Worm (Caenorhabditis elegans): ENCODE data around the gene Y25C1A.7.
"Not testable (repeated sequence)": the region's sequence is repeated elsewhere in the genome, so short reads cannot be mapped to it uniquely, and the experiment has no call there.

Y25C1A.7 gene

ce11 chrII:3054622-3055021 lies 16.2 kb downstream of the Y25C1A.7 start:
- TF ChIP-seq unc-62 (GFP tag; optimal IDR thresholded peaks at IDR 0.05) = no peak

DNA sequence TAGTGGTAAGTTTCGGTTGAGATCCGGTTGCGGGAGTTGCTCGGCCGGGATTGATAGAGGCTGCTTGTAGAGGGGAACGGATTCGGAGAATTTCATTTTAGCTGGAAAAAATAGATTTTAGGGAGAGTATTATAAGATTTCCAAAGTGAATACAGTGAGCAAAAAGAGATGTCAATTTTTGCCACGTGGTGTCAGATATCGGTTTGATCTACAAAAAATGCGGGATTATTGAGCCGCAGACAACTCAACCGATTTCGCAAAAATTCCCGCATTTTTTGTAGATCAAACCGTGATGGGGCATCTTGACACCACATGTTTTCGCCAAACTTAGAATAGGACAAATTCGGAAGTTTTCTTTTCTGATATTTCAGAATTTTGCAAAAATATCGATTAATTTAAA lies 16.6 kb downstream of the Y25C1A.7 start, which contains the start of gene lido-13:
Gene lido-13 (minus strand): TSS at position 101 of the 400 bp plus-strand sequence.
- TF ChIP-seq unc-62 (GFP tag; optimal IDR thresholded peaks at IDR 0.05) = no peak

- TF ChIP-seq unc-62 (GFP tag; optimal IDR thresholded peaks at IDR 0.05) = no peak
These were observed 17.2 kb downstream of the Y25C1A.7 start for ce11 chrII:3053689-3054088.

- no peak for TF ChIP-seq unc-62 (GFP tag; optimal IDR thresholded peaks at IDR 0.05)
These were observed 18.0 kb downstream of the Y25C1A.7 start for ce11 chrII:3052843-3053242.

ce11 chrII:3051332-3051731 lies 19.5 kb downstream of the Y25C1A.7 start:
- TF ChIP-seq unc-62 (GFP tag; optimal IDR thresholded peaks at IDR 0.05) = no peak

DNA sequence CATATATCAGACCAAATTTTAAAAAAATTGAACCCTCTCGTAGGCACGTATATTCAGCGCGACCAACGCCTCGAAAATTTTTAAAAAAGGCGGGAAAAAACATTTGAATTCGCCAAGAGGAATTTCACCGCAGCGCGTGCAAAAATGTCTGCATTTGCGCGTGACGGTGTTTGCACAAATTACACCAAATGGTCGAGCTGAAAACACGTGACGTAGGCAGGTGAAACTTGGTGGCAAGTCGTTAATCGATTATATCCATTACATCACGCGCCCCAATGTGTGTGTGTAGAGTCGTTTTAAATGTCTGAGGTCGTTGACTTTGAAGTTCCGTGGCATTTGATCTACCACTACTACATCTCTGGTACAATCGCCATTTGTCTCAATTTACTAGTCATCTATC lies 20.2 kb downstream of the Y25C1A.7 start, which contains the start of gene sri-31:
Gene sri-31 (plus strand): TSS at position 301 of the 400 bp plus-strand sequence.
- TF ChIP-seq unc-62 (GFP tag; optimal IDR thresholded peaks at IDR 0.05) = no peak

DNA sequence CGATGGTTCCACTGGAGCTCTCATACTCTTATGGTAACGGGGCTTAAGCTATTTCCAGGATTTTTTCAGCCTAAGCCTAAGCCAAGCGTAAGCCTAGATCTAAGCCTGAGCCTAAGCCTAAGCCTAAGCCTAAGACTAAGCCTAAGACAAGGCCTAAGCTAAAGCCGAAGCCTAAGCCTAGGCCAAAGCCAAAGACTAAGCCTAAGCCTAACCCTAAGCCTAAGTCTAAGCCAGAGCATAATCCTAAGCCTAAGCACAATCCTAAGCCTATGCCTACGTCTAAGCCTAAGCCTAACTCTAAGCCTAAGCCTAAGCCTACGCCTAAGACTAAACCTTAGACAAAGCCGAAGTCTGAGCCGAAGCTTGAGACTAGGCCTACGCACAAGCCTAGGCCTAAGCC lies 21.9 kb downstream of the Y25C1A.7 start:
- no peak for TF ChIP-seq unc-62 (GFP tag; optimal IDR thresholded peaks at IDR 0.05)

DNA sequence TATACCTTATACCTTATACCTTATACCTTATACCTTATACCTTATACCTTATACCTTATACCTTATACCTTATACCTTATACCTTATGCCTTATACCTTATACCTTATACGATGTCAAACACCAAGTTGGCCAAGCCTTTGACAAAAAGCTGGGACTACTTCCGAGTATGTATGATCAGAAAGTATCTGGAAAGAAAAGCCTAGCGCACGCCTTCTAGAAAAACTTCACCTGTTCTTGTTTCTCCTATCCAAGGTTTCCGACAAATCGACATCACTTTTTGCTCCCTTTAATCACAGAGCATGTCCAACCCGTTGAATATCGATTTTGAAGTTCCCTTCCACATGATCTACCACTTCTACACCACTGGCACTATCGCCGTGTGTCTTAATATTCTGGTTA lies 22.5 kb downstream of the Y25C1A.7 start, which contains the start of gene sri-28:
Gene sri-28 (plus strand): TSS at position 301 of the 400 bp plus-strand sequence.
- TF ChIP-seq unc-62 (GFP tag; optimal IDR thresholded peaks at IDR 0.05) = no peak

- TF ChIP-seq unc-62 (GFP tag; optimal IDR thresholded peaks at IDR 0.05) = no peak
These were observed 25.0 kb downstream of the Y25C1A.7 start, which contains the start of gene sri-30 for ce11 chrII:3045875-3046274. Gene sri-30 (plus strand): TSS chrII:3046175.

DNA sequence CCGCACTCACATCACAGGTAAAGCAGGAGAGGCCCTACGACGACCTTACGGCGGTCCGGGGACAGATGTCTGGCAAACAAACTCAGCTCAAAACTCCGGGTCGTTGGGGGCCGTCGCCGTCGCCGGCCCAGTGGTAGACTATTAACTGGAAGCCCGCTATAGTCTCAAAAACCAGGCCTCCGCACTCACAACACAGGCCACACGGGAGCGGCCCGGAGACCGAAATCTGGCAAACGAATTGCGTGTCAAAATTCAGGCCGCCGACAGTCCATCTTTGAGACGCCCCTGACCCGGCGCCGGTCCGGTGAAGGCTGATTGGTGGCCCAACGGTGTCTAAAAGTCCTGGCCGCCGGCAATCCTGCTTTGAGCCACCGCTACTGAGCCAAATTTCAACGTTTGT lies 25.4 kb downstream of the Y25C1A.7 start:
- TF ChIP-seq unc-62 (GFP tag; optimal IDR thresholded peaks at IDR 0.05) = no peak

DNA sequence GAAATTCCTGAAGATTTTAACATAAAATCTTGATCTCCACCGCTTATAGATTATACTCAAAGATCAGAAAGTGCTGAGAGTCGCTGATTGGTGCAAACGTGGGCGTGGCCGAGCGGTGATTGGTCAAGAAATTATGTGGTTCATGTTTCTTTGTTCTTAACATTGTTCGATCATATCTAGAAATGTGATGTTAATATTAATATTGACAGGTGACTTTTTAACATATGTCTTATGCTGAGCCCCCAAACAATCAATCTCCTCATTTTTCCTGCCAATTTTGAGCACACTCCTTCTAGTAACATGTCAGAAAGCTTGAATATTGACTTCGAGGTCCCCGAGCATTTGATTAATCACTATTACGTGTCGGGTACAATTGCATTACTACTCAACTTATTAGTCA lies 26.8 kb downstream of the Y25C1A.7 start, which contains the start of gene sri-29:
Gene sri-29 (plus strand): TSS at position 301 of the 400 bp plus-strand sequence.
- no peak for TF ChIP-seq unc-62 (GFP tag; optimal IDR thresholded peaks at IDR 0.05)

DNA sequence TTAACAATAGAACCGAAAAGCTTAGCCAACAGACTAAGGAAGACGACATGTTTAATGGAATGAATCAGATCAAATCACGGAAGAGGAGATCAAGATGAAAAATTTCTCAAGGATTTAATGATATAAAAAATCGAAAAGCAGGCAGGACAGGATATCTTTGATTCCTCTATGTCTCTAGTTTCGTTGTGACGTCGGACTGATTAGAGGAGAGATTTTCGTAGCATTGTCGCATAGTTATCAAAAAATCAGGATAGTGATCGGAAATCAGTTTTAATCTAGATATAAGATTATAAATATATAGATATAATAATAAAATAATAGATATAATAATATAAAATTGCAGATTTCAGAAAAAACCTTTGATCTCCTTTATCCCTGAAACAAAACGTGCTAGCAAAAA lies 27.5 kb downstream of the Y25C1A.7 start, which contains the start of gene B0454.8:
Gene B0454.8 (minus strand): TSS at position 101 of the 400 bp plus-strand sequence.
- TF ChIP-seq unc-62 (GFP tag; optimal IDR thresholded peaks at IDR 0.05) = no peak

DNA sequence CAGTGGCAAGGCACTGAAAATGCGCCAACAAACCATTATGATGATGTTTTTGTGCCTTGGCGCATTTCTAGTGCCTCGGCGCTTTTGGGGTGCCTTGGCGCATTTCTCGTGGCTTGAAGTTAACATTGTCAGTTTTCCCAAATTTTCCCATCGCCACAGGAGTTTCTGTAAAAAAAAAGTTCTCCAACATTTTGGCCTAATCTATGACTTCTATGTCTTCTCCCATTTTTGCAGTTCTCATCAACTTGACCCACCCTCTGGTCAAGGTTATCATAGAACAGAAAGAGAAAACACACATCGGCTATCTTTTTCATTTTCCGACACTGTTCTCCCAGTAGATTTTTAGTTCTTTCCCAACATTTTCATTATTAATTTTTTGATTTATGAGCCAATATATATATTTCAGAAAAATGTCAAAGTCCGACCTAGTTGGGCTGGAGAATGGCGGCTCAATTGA lies 32.4 kb downstream of the Y25C1A.7 start, which contains the start of the genes B0454.26 and B0454.5:
Gene B0454.26 (minus strand): TSS at position 101 of the 457 bp plus-strand sequence.
Gene B0454.5 (plus strand): TSS at position 407 of the 457 bp plus-strand sequence.
- TF ChIP-seq unc-62 (GFP tag; optimal IDR thresholded peaks at IDR 0.05) = no peak

DNA sequence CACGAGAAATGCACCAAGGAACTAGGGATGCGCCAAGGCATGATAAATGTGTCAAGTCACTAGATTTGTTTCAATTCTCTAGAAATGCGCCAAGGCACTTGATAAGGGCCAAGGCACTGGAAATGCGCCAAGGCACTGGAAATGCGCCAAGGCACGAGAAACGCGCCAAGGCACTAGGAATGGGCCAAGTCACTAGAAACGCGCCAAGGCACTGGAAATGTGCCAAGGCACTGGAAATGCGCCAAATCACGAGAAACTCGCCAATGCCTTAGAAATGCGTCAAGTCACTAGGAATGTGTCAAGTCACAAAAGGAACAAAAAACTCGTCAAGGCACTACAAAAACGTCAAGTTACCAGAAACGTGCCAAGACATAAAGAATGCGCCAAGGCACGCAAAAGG lies 34.5 kb downstream of the Y25C1A.7 start:
- no peak for TF ChIP-seq unc-62 (GFP tag; optimal IDR thresholded peaks at IDR 0.05)

ce11 chrII:3034914-3035313 lies 35.9 kb downstream of the Y25C1A.7 start:
- TF ChIP-seq unc-62 (GFP tag; optimal IDR thresholded peaks at IDR 0.05) = no peak

DNA sequence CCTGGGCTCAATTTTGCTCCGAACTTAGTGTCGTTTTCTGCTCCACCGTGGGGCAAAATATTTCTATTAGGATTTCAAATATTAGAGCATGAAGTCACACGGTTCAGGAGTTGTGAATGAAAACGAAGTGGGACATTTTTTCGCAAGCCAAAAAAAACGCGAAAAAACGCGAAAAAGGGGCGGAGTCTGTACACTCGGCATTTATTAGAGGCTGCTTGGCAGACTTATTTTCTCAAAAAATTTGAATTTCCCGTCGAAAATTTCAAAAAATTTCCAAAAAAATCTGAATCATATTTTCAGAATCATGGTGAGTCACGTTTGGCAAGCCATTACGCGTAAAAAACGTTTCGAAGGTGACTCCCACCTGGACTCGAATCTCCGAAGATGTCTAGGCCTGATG lies 38.4 kb downstream of the Y25C1A.7 start, which contains the start of gene B0454.6:
Gene B0454.6 (plus strand): TSS at position 301 of the 400 bp plus-strand sequence.
- TF ChIP-seq unc-62 (GFP tag; optimal IDR thresholded peaks at IDR 0.05) = not testable (repeated sequence)

DNA sequence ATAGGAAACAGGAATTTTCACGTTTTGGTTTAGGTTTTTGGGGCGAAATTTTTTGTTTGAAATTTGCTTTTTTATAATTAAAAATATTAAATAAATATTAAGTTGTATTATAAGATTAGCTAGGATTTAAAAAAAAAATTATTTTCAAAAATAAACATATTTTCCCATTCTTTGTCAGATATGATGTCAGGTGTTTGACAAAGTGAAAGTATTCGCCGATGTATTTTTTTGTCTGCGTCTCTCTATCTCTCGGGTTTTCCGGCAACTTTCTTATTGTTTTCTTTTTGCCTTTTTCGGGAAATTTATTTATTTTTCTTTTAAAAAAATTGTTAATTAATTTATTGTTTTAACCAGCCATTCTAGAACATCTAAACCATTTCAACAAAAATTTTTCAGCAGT lies 40.4 kb downstream of the Y25C1A.7 start:
- no peak for TF ChIP-seq unc-62 (GFP tag; optimal IDR thresholded peaks at IDR 0.05)

DNA sequence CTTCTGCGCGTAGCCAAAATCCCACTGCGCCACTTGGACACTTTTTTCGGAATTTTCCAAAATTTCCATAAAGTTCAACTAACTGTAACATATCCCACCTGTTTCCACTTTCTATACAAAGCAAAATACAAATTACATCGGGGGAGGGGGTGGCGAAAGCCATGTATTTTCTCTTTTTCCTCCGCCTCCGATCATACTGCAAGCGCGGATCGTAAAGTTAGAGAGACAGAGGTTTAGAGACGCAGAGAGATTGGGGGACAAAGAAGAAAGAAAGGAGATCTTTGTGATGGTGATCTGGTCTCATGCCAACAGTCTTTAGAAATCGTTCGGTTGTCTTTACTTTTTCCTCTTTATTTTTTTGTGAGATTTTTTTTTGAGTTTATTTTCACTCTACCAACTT lies 42.6 kb downstream of the Y25C1A.7 start:
- TF ChIP-seq unc-62 (GFP tag; optimal IDR thresholded peaks at IDR 0.05) = no peak
